Worm (Caenorhabditis elegans) whole organism, L4 larva: ENCODE results near the gene fbxc-45.

Experiments used
- D1046.2 ChIP-seq: fragments of 200-800 bp; sonication (Bioruptor generic); IDR thresholded peaks from 2 replicates; pipeline ENCODE4 v1.3.6; 2022; ENCODE audit warnings: missing genetic modification characterization, missing compliant biosample characterization
- ZK546.5 ChIP-seq, 2 experiments: sonication (generic microtip); optimal IDR thresholded peaks; 2 replicates each; lab custom pipeline; 2017; ENCODE audit warnings: missing biosample characterization in 2 of 2, missing genetic modification characterization in 2 of 2
- ama-1 ChIP-seq: fragments of 150-350 bp; optimal IDR thresholded peaks from 2 replicates; lab custom pipeline; 2014; ENCODE audit warnings: inconsistent platforms, mixed read lengths
- ceh-82 ChIP-seq: sonication (generic microtip); optimal IDR thresholded peaks from 2 replicates; lab custom pipeline; 2017; ENCODE audit warnings: missing biosample characterization, missing genetic modification characterization
- dpl-1 ChIP-seq: fragments of 150-350 bp; optimal IDR thresholded peaks from 2 replicates; lab custom pipeline; 2014; ENCODE audit warnings: missing biosample characterization, missing genetic modification reagents, missing genetic modification characterization
- fos-1 ChIP-seq: fragments of 150-350 bp; optimal IDR thresholded peaks from 2 replicates; lab custom pipeline; 2014; ENCODE audit warnings: missing biosample characterization, missing genetic modification characterization
- nhr-28 ChIP-seq: fragments of 150-350 bp; optimal IDR thresholded peaks from 2 replicates; lab custom pipeline; 2014; ENCODE audit warnings: missing biosample characterization, missing genetic modification characterization
- nhr-77 ChIP-seq: fragments of 150-350 bp; optimal IDR thresholded peaks from 2 replicates; lab custom pipeline; 2014; ENCODE audit warnings: missing biosample characterization, missing genetic modification characterization
- saeg-2 ChIP-seq: fragments of 200-800 bp; sonication (Bioruptor generic); IDR thresholded peaks from 2 replicates; pipeline ENCODE4 v1.3.6; 2022; ENCODE audit warnings: missing genetic modification reagents, missing genetic modification characterization, missing compliant biosample characterization
- snpc-4 ChIP-seq: fragments of 150-350 bp; optimal IDR thresholded peaks from 2 replicates; lab custom pipeline; 2014; ENCODE audit warnings: missing biosample characterization, missing genetic modification characterization
- ztf-11 ChIP-seq: fragments of 150-350 bp; optimal IDR thresholded peaks from 2 replicates; lab custom pipeline; 2014; ENCODE audit warnings: missing biosample characterization, missing genetic modification characterization

ce11 chrIV:2959798-2960197 is 37.8 kb upstream of the fbxc-45 start, which contains the start of gene ser-6:
- TF ChIP-seq nhr-28 (tag; lab: Kevin White, UChicago) = no peak
- no peak for TF ChIP-seq ceh-82
- no peak for TF ChIP-seq dpl-1 (GFP tag; lab: Kevin White, UChicago)
- TF ChIP-seq nhr-77 (tag; lab: Kevin White, UChicago) = no peak
- TF ChIP-seq fos-1 = no peak
- no peak for TF ChIP-seq ztf-11
- no peak for TF ChIP-seq D1046.2 (GFP tag; lab: Robert Waterston, UW)
- no peak for TF ChIP-seq ama-1 (lab: Kevin White, UChicago)
- TF ChIP-seq saeg-2 (GFP tag; lab: Robert Waterston, UW) = no peak
- TF ChIP-seq ZK546.5 (tag; optimal IDR thresholded peaks at IDR 0.05; lab: Kevin White, UChicago) = no peak
- no peak for TF ChIP-seq snpc-4
